Worm (Caenorhabditis elegans): ENCODE measurements around the gene F17C8.9.
"Not testable (repeated sequence)": the region's sequence is repeated elsewhere in the genome, so short reads cannot be mapped to it uniquely, and the experiment has no call there.

F17C8.9 gene

DNA sequence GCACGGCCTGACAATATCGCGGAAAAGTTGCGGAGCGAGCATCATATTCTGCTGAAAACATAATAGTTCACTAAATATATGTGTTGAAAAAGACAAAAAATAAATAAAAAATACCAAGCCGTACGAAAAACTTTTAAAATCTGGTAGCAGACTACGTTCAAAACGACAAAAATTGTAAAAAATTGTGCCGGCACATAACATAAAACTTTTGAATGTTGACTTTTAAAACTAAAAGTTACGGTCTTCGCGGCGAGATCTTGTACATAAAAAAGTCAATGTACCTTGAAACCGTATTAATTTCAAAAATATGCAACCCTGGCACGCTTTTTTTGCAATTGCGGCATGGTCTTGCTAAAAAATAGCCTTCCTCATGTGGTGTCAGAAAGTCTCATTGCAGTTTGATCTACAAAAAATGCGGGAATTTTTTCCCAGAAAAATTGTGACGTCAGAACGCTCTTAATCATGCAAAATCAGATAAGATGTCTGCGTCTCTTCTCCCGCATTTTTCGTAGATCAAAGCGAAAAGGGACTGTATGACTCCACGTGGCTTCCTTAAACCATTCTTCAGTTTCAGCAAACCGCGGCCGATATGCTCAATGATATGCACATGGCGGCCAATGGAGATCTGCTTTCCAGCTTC lies 47.9 kb downstream of the F17C8.9 start, which contains the start of the genes gex-5 and C38D4.10:
TSS of gene gex-5 (minus strand) at position 51 of the 640 bp plus-strand sequence.
TSS of gene C38D4.10 (plus strand) at position 590 of the 640 bp plus-strand sequence.
- not testable (repeated sequence) for TF ChIP-seq ceh-43 (GFP tag; optimal IDR thresholded peaks at IDR 0.05); nhr-76 (tag; optimal IDR thresholded peaks at IDR 0.05); sptf-1 (tag; optimal IDR thresholded peaks at IDR 0.05)

ce11 chrIII:4785131-4785530 lies 51.0 kb downstream of the F17C8.9 start, which contains the start of gene enu-3.2:
Gene enu-3.2 (minus strand): TSS chrIII:4785235.
- not testable (repeated sequence) for TF ChIP-seq tbx-8 (GFP tag; optimal IDR thresholded peaks at IDR 0.05); nhr-12 (tag; optimal IDR thresholded peaks at IDR 0.05); unc-62 (GFP tag; optimal IDR thresholded peaks at IDR 0.05)
